Fruit fly (Drosophila melanogaster) whole organism, embryonic: ENCODE data around the gene CG2961.

Experiments
- Atf6 ChIP-seq: fragments of 200-800 bp; sonication (Bioruptor generic); IDR thresholded peaks from 2 replicates; pipeline ENCODE4 v1.3.6; 2022; ENCODE audit warnings: missing biosample characterization, missing genetic modification characterization
- BtbVII ChIP-seq: fragments of 200-800 bp; sonication (Bioruptor generic); optimal IDR thresholded peaks from 3 replicates; lab custom pipeline; 2017; ENCODE audit warnings: missing biosample characterization, mild to moderate bottlenecking, missing genetic modification characterization
- CG10147 ChIP-seq: fragments of 200-800 bp; sonication (Bioruptor generic); optimal IDR thresholded peaks from 2 replicates; lab custom pipeline; 2019; ENCODE audit warnings: missing biosample characterization, mild to moderate bottlenecking, missing genetic modification characterization, moderate library complexity
- CG11247 ChIP-seq: fragments of 200-800 bp; sonication (Bioruptor generic); IDR thresholded peaks from 2 replicates; pipeline ENCODE4 v1.3.6; 2022; ENCODE audit warnings: missing biosample characterization, missing genetic modification characterization
- CG11560 ChIP-seq: fragments of 200-800 bp; sonication (Bioruptor generic); IDR thresholded peaks from 3 replicates; pipeline ENCODE4 v1.3.6; 2022; ENCODE audit warnings: missing biosample characterization, missing genetic modification characterization
- CG11695 ChIP-seq: fragments of 200-800 bp; sonication (Bioruptor generic); IDR thresholded peaks from 3 replicates; pipeline ENCODE4 v1.3.6; 2022; ENCODE audit warnings: missing biosample characterization, missing genetic modification characterization
- CG11723 ChIP-seq: fragments of 200-800 bp; sonication (Bioruptor generic); optimal IDR thresholded peaks from 2 replicates; lab custom pipeline; 2017; ENCODE audit warnings: missing biosample characterization, mild to moderate bottlenecking, missing genetic modification characterization
- CG13287 ChIP-seq: fragments of 200-800 bp; sonication (Bioruptor generic); IDR thresholded peaks from 2 replicates; pipeline ENCODE4 v1.3.6; 2022; ENCODE audit warnings: missing biosample characterization, missing genetic modification characterization; ENCODE audit not compliant: partially characterized antibody
- CG15601 ChIP-seq: fragments of 200-800 bp; sonication (Bioruptor generic); optimal IDR thresholded peaks from 3 replicates; lab custom pipeline; 2019; ENCODE audit warnings: missing biosample characterization, mild to moderate bottlenecking, missing genetic modification characterization, moderate library complexity
- CG18599 ChIP-seq: fragments of 200-800 bp; sonication (Bioruptor generic); optimal IDR thresholded peaks from 3 replicates; lab custom pipeline; 2017; ENCODE audit warnings: missing biosample characterization, missing genetic modification characterization, mild to moderate bottlenecking, moderate library complexity, missing genetic modification reagents
- CG18764 ChIP-seq: fragments of 200-800 bp; sonication (Bioruptor generic); optimal IDR thresholded peaks from 3 replicates; lab custom pipeline; 2016; ENCODE audit warnings: missing biosample characterization, missing genetic modification characterization
- CG2678 ChIP-seq: fragments of 200-800 bp; sonication (Bioruptor generic); optimal IDR thresholded peaks from 3 replicates; lab custom pipeline; 2019; ENCODE audit warnings: missing biosample characterization, mild to moderate bottlenecking, missing genetic modification characterization, moderate library complexity
- CG2712 ChIP-seq: fragments of 200-800 bp; optimal IDR thresholded peaks from 3 replicates; lab custom pipeline; 2019; ENCODE audit warnings: missing biosample characterization, mild to moderate bottlenecking, missing genetic modification characterization, moderate library complexity
- CG34376 ChIP-seq: fragments of 200-800 bp; sonication (Bioruptor generic); optimal IDR thresholded peaks from 2 replicates; lab custom pipeline; 2018; ENCODE audit warnings: missing biosample characterization, mild to moderate bottlenecking, missing genetic modification characterization
- CG6654 ChIP-seq: fragments of 200-800 bp; sonication (Bioruptor generic); optimal IDR thresholded peaks from 2 replicates; lab custom pipeline; 2017; ENCODE audit warnings: missing biosample characterization, mild to moderate bottlenecking, missing genetic modification characterization
- CG7556 ChIP-seq: fragments of 200-800 bp; sonication (Bioruptor generic); optimal IDR thresholded peaks from 2 replicates; lab custom pipeline; 2017; ENCODE audit warnings: missing biosample characterization, mild to moderate bottlenecking, missing genetic modification characterization
- CG7839 ChIP-seq: fragments of 200-800 bp; sonication (Bioruptor generic); optimal IDR thresholded peaks from 3 replicates; lab custom pipeline; 2018; ENCODE audit warnings: missing biosample characterization, mild to moderate bottlenecking, missing genetic modification characterization, moderate library complexity
- CG8765 ChIP-seq: fragments of 200-800 bp; sonication (Bioruptor generic); IDR thresholded peaks from 2 replicates; pipeline ENCODE4 v1.3.6; 2022; ENCODE audit warnings: missing biosample characterization, missing genetic modification characterization
- CG9215 ChIP-seq: fragments of 200-800 bp; sonication (Bioruptor generic); IDR thresholded peaks from 2 replicates; pipeline ENCODE4 v1.3.6; 2022; ENCODE audit warnings: missing biosample characterization, missing genetic modification characterization
- Dad ChIP-seq: fragments of 200-800 bp; sonication (Bioruptor generic); optimal IDR thresholded peaks from 3 replicates; lab custom pipeline; 2016; ENCODE audit warnings: missing biosample characterization, missing genetic modification characterization
- Deaf1 ChIP-seq: fragments of 200-800 bp; optimal IDR thresholded peaks from 3 replicates; lab custom pipeline; 2019; ENCODE audit warnings: missing biosample characterization, mild to moderate bottlenecking, missing genetic modification characterization, moderate library complexity
- Fer1 ChIP-seq: fragments of 200-800 bp; sonication (Bioruptor generic); optimal IDR thresholded peaks from 2 replicates; lab custom pipeline; 2017; ENCODE audit warnings: missing biosample characterization, mild to moderate bottlenecking, missing genetic modification characterization
- Jarid2 ChIP-seq: fragments of 200-800 bp; sonication (Bioruptor generic); optimal IDR thresholded peaks from 3 replicates; lab custom pipeline; 2017; ENCODE audit warnings: mild to moderate bottlenecking, missing biosample characterization, missing genetic modification reagents, missing genetic modification characterization
- Mad ChIP-seq: fragments of 200-800 bp; sonication (Bioruptor generic); optimal IDR thresholded peaks from 2 replicates; lab custom pipeline; 2016; ENCODE audit warnings: missing biosample characterization, missing genetic modification characterization
- Meics ChIP-seq: fragments of 200-800 bp; sonication (Bioruptor generic); optimal IDR thresholded peaks from 2 replicates; lab custom pipeline; 2017; ENCODE audit warnings: missing biosample characterization, mild to moderate bottlenecking, missing genetic modification characterization
- Rfx ChIP-seq: fragments of 200-800 bp; sonication (Bioruptor generic); IDR thresholded peaks from 2 replicates; pipeline ENCODE4 v1.3.6; 2022; ENCODE audit warnings: missing biosample characterization, missing genetic modification characterization
- Scr ChIP-seq: fragments of 200-800 bp; sonication (Bioruptor generic); IDR thresholded peaks from 2 replicates; pipeline ENCODE4 v1.3.6; 2022; ENCODE audit warnings: missing biosample characterization, missing genetic modification characterization; ENCODE audit not compliant: partially characterized antibody
- Sry-δ ChIP-seq: fragments of 200-800 bp; sonication (Bioruptor generic); optimal IDR thresholded peaks from 2 replicates; lab custom pipeline; 2016; ENCODE audit warnings: missing biosample characterization, missing genetic modification characterization
- Trl ChIP-seq, 3 experiments: fragments of >200 bp in 2 of 3; fragments of 200-800 bp in 1 of 3; sonication (Bioruptor generic) in 1 of 3; optimal IDR thresholded peaks; 2 replicates in 1 of 3; 3 replicates in 2 of 3; lab custom pipeline; 2016 to 2017; ENCODE audit warnings: missing biosample characterization in 1 of 3, missing genetic modification characterization in 1 of 3
- ara ChIP-seq: fragments of 200-800 bp; sonication (Bioruptor generic); IDR thresholded peaks from 2 replicates; pipeline ENCODE4 v1.3.6; 2022; ENCODE audit warnings: missing biosample characterization, missing genetic modification characterization
- cg ChIP-seq: fragments of 200-800 bp; sonication (Bioruptor generic); optimal IDR thresholded peaks from 3 replicates; lab custom pipeline; 2019; ENCODE audit warnings: missing biosample characterization, mild to moderate bottlenecking, missing genetic modification characterization, moderate library complexity
- chif ChIP-seq, 2 experiments: fragments of 200-800 bp; sonication (Bioruptor generic); optimal IDR thresholded peaks; 3 replicates each; lab custom pipeline; 2016; ENCODE audit warnings: missing biosample characterization in 2 of 2, missing genetic modification characterization in 2 of 2
- chinmo ChIP-seq: fragments of 200-800 bp; sonication (Bioruptor generic); IDR thresholded peaks from 4 replicates; pipeline ENCODE4 v1.3.6; 2022; ENCODE audit warnings: missing biosample characterization, missing genetic modification characterization; ENCODE audit not compliant: partially characterized antibody
- da ChIP-seq: fragments of 200-800 bp; sonication (Bioruptor generic); optimal IDR thresholded peaks from 2 replicates; lab custom pipeline; 2016; ENCODE audit warnings: missing biosample characterization, missing genetic modification characterization
- ftz-f1 ChIP-seq: fragments of 200-800 bp; sonication (Bioruptor generic); optimal IDR thresholded peaks from 2 replicates; lab custom pipeline; 2016; ENCODE audit warnings: missing biosample characterization, missing genetic modification characterization
- fu2 ChIP-seq: fragments of 200-800 bp; sonication (Bioruptor generic); optimal IDR thresholded peaks from 2 replicates; lab custom pipeline; 2016; ENCODE audit warnings: missing biosample characterization, missing genetic modification characterization
- grn ChIP-seq: fragments of 200-800 bp; sonication (Bioruptor generic); optimal IDR thresholded peaks from 3 replicates; lab custom pipeline; 2017; ENCODE audit warnings: missing biosample characterization, missing genetic modification characterization
- ind ChIP-seq: fragments of 200-800 bp; sonication (Bioruptor generic); optimal IDR thresholded peaks from 3 replicates; lab custom pipeline; 2016; ENCODE audit warnings: missing biosample characterization, missing genetic modification characterization
- nau ChIP-seq: fragments of 200-800 bp; sonication (Bioruptor generic); optimal IDR thresholded peaks from 3 replicates; lab custom pipeline; 2017; ENCODE audit warnings: missing biosample characterization, mild to moderate bottlenecking, missing genetic modification characterization, missing genetic modification reagents
- nerfin-2 ChIP-seq: fragments of 200-800 bp; sonication (Bioruptor generic); IDR thresholded peaks from 2 replicates; pipeline ENCODE4 v1.3.6; 2022; ENCODE audit warnings: missing biosample characterization, missing genetic modification characterization; ENCODE audit not compliant: partially characterized antibody
- odd ChIP-seq: fragments of 200-800 bp; sonication (Bioruptor generic); optimal IDR thresholded peaks from 2 replicates; lab custom pipeline; 2017; ENCODE audit warnings: missing biosample characterization, mild to moderate bottlenecking, missing genetic modification characterization
- psq ChIP-seq: fragments of 200-800 bp; sonication (Bioruptor generic); optimal IDR thresholded peaks from 2 replicates; lab custom pipeline; 2017; ENCODE audit warnings: missing biosample characterization, missing genetic modification characterization
- row ChIP-seq: fragments of 200-800 bp; sonication (Bioruptor generic); IDR thresholded peaks from 3 replicates; pipeline ENCODE4 v1.3.6; 2022; ENCODE audit warnings: missing biosample characterization, missing genetic modification characterization
- sd ChIP-seq: fragments of 200-800 bp; sonication (Bioruptor generic); optimal IDR thresholded peaks from 3 replicates; lab custom pipeline; 2018; ENCODE audit warnings: missing biosample characterization, mild to moderate bottlenecking, missing genetic modification characterization, moderate library complexity
- sens ChIP-seq: fragments of 200-800 bp; sonication (Bioruptor generic); peaks from one replicate; lab custom pipeline; 2016; ENCODE audit warnings: missing biosample characterization, missing genetic modification characterization
- sqz ChIP-seq: fragments of 200-800 bp; sonication (Bioruptor generic); optimal IDR thresholded peaks from 3 replicates; lab custom pipeline; 2018; ENCODE audit warnings: missing biosample characterization, mild to moderate bottlenecking, missing genetic modification characterization
- tio ChIP-seq: fragments of 200-800 bp; sonication (Bioruptor generic); optimal IDR thresholded peaks from 2 replicates; lab custom pipeline; 2017; ENCODE audit warnings: missing biosample characterization, missing genetic modification characterization, inconsistent platforms
- wek ChIP-seq: fragments of 200-800 bp; sonication (Bioruptor generic); optimal IDR thresholded peaks from 3 replicates; lab custom pipeline; 2018; ENCODE audit warnings: missing biosample characterization, mild to moderate bottlenecking, missing genetic modification characterization, moderate library complexity
- zen2 ChIP-seq: fragments of 200-800 bp; sonication (Bioruptor generic); IDR thresholded peaks from 3 replicates; pipeline ENCODE4 v1.3.6; 2022; ENCODE audit warnings: missing biosample characterization, missing genetic modification characterization; ENCODE audit not compliant: partially characterized antibody

CG2961 gene

DNA sequence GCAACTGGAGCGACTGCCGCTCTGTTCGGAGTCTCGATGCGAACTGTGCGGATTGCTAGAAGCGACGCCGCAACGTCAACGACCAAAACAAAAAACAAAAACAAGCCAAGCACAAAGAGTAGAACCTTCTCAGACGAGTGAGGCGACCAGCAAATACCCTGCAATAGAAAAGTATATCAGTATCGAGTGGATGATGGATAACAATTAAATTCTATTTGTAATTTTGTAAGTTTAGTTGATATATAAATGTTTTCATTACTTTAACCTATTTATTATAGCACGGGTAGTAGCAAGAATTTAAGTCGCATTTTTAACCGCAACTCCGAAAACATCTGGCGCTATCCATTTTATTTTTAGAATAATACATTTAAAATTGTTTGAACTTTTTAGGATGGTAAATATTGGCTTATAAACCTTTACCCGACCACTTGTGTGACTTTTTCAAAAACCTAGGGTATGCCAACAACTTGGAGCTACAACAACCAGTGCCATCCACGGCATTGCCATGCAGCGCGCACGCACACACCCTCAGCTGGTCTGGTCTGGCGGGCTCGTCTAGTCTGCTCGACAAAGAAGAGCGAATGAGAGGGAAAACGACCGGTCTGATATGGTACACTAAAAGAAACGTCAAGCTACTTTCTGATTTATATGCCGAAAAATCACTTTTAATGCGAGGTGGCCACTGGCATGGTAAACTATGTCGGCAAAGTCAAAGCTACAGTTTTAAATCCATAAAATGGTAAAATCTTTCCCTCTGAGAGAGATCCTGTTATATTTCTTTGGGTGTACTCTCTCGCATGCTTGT is 32.5 kb upstream of the CG2961 start, which contains the start of gene CG12643 (continued):
- TF ChIP-seq Scr (no peak), CG6654 (GFP tag; lab: Kevin White, UChicago) (peak; percentile 66), psq (GFP tag; lab: Kevin White, UChicago) (peak; percentile 70), CG7839 (tag; lab: Kevin White, UChicago) (peak; percentile 83), odd (GFP tag; lab: Kevin White, UChicago) (peak; percentile 83), CG8765 (GFP tag; lab: Robert Waterston, UW) (peak; percentile 60; the same call in 1 of the 2 replicates), CG10147 (peak; percentile 77), fu2 (peak; percentile 93), Jarid2 (peak; percentile 17), wek (GFP tag; lab: Kevin White, UChicago) (peak; percentile 76), chif (GFP tag; optimal IDR thresholded peaks at IDR 0.05; lab: Kevin White, UChicago) (peak; percentile 94 to 95), CG2678 (tag; lab: Kevin White, UChicago) (peak; percentile 89), sens (GFP tag; lab: Kevin White, UChicago) (peak; percentile 99), CG11247 (peak; percentile 82), CG9215 (GFP tag; lab: Robert Waterston, UW) (peak; percentile 95)

DNA sequence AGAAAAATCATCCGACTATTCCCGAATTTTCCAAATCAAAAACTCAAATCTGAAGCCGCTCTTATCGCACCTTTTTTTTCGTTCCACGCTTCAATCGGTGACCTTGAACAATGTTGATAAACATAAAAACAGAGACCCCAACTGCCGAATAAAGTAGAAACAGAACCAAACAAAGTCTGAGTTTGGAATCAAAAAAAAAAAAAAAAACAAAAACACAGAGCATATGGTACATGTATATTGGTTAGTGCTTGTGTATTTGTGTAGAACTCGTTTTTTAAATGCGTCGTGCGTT is 31.0 kb upstream of the CG2961 start:
- TF ChIP-seq Mad (GFP tag; lab: Kevin White, UChicago) (no peak), CG13287 (0 out of 2 replicates have a peak, but pooled peaks have one; percentile 13), row (GFP tag; lab: Robert Waterston, UW) (no peak), Sry-δ (GFP tag; lab: Kevin White, UChicago) (no peak), ind (GFP tag; lab: Kevin White, UChicago) (no peak), CG11723 (GFP tag; lab: Kevin White, UChicago) (no peak), chinmo (0 out of 4 replicates have a peak, but pooled peaks have one; percentile 53), nau (GFP tag; lab: Kevin White, UChicago) (no peak), sd (tag; lab: Kevin White, UChicago) (no peak), CG34376 (GFP tag; lab: Kevin White, UChicago) (no peak), Deaf1 (no peak), ara (no peak), Fer1 (GFP tag; lab: Kevin White, UChicago) (no peak), ftz-f1 (GFP tag; lab: Kevin White, UChicago) (peak; percentile 33), CG2712 (tag; lab: Kevin White, UChicago) (no peak), BtbVII (GFP tag; lab: Kevin White, UChicago) (no peak), Dad (GFP tag; lab: Kevin White, UChicago) (no peak), CG11695 (GFP tag; lab: Robert Waterston, UW) (no peak), Meics (GFP tag; lab: Kevin White, UChicago) (no peak), tio (no peak), zen2 (GFP tag; lab: Robert Waterston, UW) (no peak), CG11560 (tag; lab: Robert Waterston, UW) (no peak), Atf6 (GFP tag; lab: Robert Waterston, UW) (0 out of 2 replicates have a peak, but pooled peaks have one; percentile 8), Trl (optimal IDR thresholded peaks at IDR 0.05; lab: Kevin White, UChicago) (no peak), Trl (GFP tag; optimal IDR thresholded peaks at IDR 0.05; lab: Kevin White, UChicago) (no peak), CG18764 (GFP tag; lab: Kevin White, UChicago) (no peak), CG15601 (tag; lab: Kevin White, UChicago) (no peak), CG7556 (GFP tag; lab: Kevin White, UChicago) (no peak), Rfx (no peak), nerfin-2 (GFP tag; lab: Robert Waterston, UW) (no peak), grn (peak; percentile 26), da (no peak), cg (GFP tag; lab: Kevin White, UChicago) (peak; percentile 20), sqz (GFP tag; lab: Kevin White, UChicago) (peak; percentile 71), CG18599 (GFP tag; lab: Kevin White, UChicago) (no peak)
- TF ChIP-seq, all 482 proteins: peak for 7
